Worm (Caenorhabditis elegans) whole organism, L1 larva: Measurements from ENCODE around the gene W06D11.3.

Experiments
- lsy-2 ChIP-seq, 2 experiments: fragments of 150-350 bp; optimal IDR thresholded peaks; 2 replicates each; lab custom pipeline; 2014; ENCODE audit warnings: missing biosample characterization in 2 of 2, missing genetic modification characterization in 2 of 2
- rnt-1 ChIP-seq: sonication (generic microtip); optimal IDR thresholded peaks from 2 replicates; lab custom pipeline; 2016; ENCODE audit warnings: mild to moderate bottlenecking, missing genetic modification characterization, moderate library complexity, missing compliant biosample characterization
- unc-62 ChIP-seq: fragments of 150-350 bp; optimal IDR thresholded peaks from 2 replicates; lab custom pipeline; 2014; ENCODE audit warnings: missing biosample characterization, missing genetic modification reagents, missing genetic modification characterization

- TF ChIP-seq unc-62 (GFP tag; lab: Kevin White, UChicago) (no peak), rnt-1 (tag; lab: Kevin White, UChicago) (no peak), lsy-2 (tag; optimal IDR thresholded peaks at IDR 0.05; lab: Kevin White, UChicago) (no peak)
Measured at ce11 chrX:12323439-12323838, 25.0 kb downstream of the W06D11.3 start, which contains the start of gene srd-40.
